Fruit fly (Drosophila melanogaster): Measurements from ENCODE around the gene Qsox3.
A peak's percentile ranks its signal among the peaks of the same experiment; 100 is the strongest.

The Qsox3 gene

DNA sequence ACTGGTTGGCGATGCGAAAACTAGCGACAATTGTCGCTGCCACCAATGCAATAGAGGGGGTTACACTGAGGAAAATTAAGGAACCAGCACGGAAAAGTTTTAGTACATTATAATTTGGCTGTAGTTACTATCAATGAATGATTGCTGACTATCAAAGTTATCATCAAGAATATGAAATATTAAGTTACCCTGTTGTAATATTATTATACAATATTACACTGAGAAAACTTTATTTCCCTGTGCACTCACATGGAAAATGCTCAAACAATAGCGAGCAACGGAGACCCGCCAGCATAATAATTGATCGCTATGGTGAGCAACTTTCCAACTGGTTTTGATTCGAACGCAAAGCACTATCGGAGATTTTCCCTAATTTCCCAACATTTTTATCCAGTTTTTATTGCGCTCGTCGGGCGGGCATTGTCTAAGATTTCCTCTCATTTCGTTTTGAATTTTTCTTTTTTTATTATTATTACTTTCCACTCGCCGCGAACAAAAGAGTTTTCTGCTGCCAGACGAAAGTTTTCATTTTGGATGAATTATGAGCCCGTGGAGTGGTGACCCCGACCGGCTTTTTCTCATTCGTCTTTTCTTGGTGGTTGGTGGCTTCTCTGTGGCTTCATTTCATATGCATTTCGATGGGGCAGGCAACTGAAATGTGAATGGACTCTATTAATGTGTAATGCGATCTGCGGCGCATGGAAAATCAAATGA is 49.3 kb upstream of the Qsox3 start (continued):
- TF ChIP-seq acj6 (GFP tag; optimal IDR thresholded peaks at IDR 0.05) (peak; percentile 43), cyc (GFP tag; optimal IDR thresholded peaks at IDR 0.05) (no peak), CG15336 (GFP tag; IDR thresholded peaks at IDR 0.05) (peak; percentile 97), CG6808 (GFP tag; optimal IDR thresholded peaks at IDR 0.05) (no peak), svp (GFP tag) (no peak), CG32006 (GFP tag; optimal IDR thresholded peaks at IDR 0.05) (peak; percentile 97), CG11902 (GFP tag; optimal IDR thresholded peaks at IDR 0.05) (no peak), Gug (GFP tag; IDR thresholded peaks at IDR 0.05) (peak; percentile 84), Smox (GFP tag; optimal IDR thresholded peaks at IDR 0.05) (peak; percentile 13), Lpt (GFP tag; optimal IDR thresholded peaks at IDR 0.05) (peak; percentile 88), salr (GFP tag; optimal IDR thresholded peaks at IDR 0.05) (peak in 1 of 2 experiments; percentile 83), eg (GFP tag; IDR thresholded peaks at IDR 0.05) (peak; percentile 96), CG3032 (tag; optimal IDR thresholded peaks at IDR 0.05) (no peak), net (GFP tag; optimal IDR thresholded peaks at IDR 0.05) (peak; percentile 80)

dm6 chr3R:21862868-21863267 is 48.7 kb upstream of the Qsox3 start:
- TF ChIP-seq esn (GFP tag; optimal IDR thresholded peaks at IDR 0.05) (no peak), salr (GFP tag; optimal IDR thresholded peaks at IDR 0.05) (no peak), CG6276 (GFP tag; optimal IDR thresholded peaks at IDR 0.05) (no peak), dac (GFP tag; optimal IDR thresholded peaks at IDR 0.05) (no peak), Eip78C (GFP tag) (peak; percentile 57), CG6163 (GFP tag; IDR thresholded peaks at IDR 0.05) (no peak)

dm6 chr3R:21863817-21864384 is 47.7 kb upstream of the Qsox3 start:
- peak; percentile 15 for TF ChIP-seq CG32006 (GFP tag; optimal IDR thresholded peaks at IDR 0.05)
- TF ChIP-seq CG7368 (GFP tag; optimal IDR thresholded peaks at IDR 0.05): no peak
- TF ChIP-seq CG31627 (GFP tag; optimal IDR thresholded peaks at IDR 0.05): no peak
- no peak for TF ChIP-seq salr (GFP tag; optimal IDR thresholded peaks at IDR 0.05)
- TF ChIP-seq CG8119 (GFP tag; IDR thresholded peaks at IDR 0.05): 0 out of 3 replicates have a peak, but pooled peaks have one; percentile 38
- peak; percentile 53 for TF ChIP-seq svp (GFP tag)
- no peak for TF ChIP-seq vri (GFP tag; optimal IDR thresholded peaks at IDR 0.05)

- no peak for TF ChIP-seq svp (GFP tag)
- no peak for TF ChIP-seq Sox102F (GFP tag; optimal IDR thresholded peaks at IDR 0.05)
- no peak for TF ChIP-seq Blimp-1 (GFP tag; optimal IDR thresholded peaks at IDR 0.05)
- no peak for TF ChIP-seq Sox14 (GFP tag; optimal IDR thresholded peaks at IDR 0.05)
- TF ChIP-seq CG6163 (GFP tag; IDR thresholded peaks at IDR 0.05): no peak
- TF ChIP-seq CG4318 (GFP tag; optimal IDR thresholded peaks at IDR 0.05): no peak
- TF ChIP-seq Ets96B (tag; optimal IDR thresholded peaks at IDR 0.05): no peak
- no peak for TF ChIP-seq vri (GFP tag; optimal IDR thresholded peaks at IDR 0.05)
- no peak for TF ChIP-seq Ets21C (GFP tag; optimal IDR thresholded peaks at IDR 0.05)
- TF ChIP-seq CG11902 (GFP tag; optimal IDR thresholded peaks at IDR 0.05): no peak
- TF ChIP-seq topi (GFP tag; optimal IDR thresholded peaks at IDR 0.05): no peak
- no peak for TF ChIP-seq achi (GFP tag; optimal IDR thresholded peaks at IDR 0.05)
- no peak for TF ChIP-seq CG6808 (GFP tag; optimal IDR thresholded peaks at IDR 0.05)
- TF ChIP-seq CG34406 (GFP tag; optimal IDR thresholded peaks at IDR 0.05): no peak
- TF ChIP-seq dsx (GFP tag; optimal IDR thresholded peaks at IDR 0.05; ENCODE audit: poor library complexity, severe bottlenecking): no peak
- TF ChIP-seq ss (GFP tag; optimal IDR thresholded peaks at IDR 0.05): no peak
- no peak for TF ChIP-seq Sox15 (GFP tag; optimal IDR thresholded peaks at IDR 0.05)
- no peak for TF ChIP-seq spab (GFP tag; optimal IDR thresholded peaks at IDR 0.05)
Observed at dm6 chr3R:21864484-21864883, 47.1 kb upstream of the Qsox3 start.

Data from whole organism, prepupa.